Fruit fly (Drosophila melanogaster) whole organism, wandering third instar larva: Measurements from ENCODE around the gene CG3164.

ENCODE experiments used
- Abd-B ChIP-seq: fragments of >200 bp; optimal IDR thresholded peaks from 2 replicates; lab custom pipeline; 2017; ENCODE audit warnings: missing biosample characterization, missing genetic modification characterization
- CG32264 ChIP-seq: fragments of 200-800 bp; sonication (Bioruptor generic); optimal IDR thresholded peaks from 2 replicates; lab custom pipeline; 2016; ENCODE audit warnings: missing biosample characterization, missing genetic modification characterization
- CG9705 ChIP-seq: fragments of 200-800 bp; sonication (Bioruptor generic); optimal IDR thresholded peaks from 2 replicates; lab custom pipeline; 2018; ENCODE audit warnings: missing biosample characterization, mild to moderate bottlenecking, missing genetic modification characterization
- CrebA ChIP-seq: fragments of 200-800 bp; sonication (Bioruptor generic); optimal IDR thresholded peaks from 2 replicates; lab custom pipeline; 2016; ENCODE audit warnings: missing biosample characterization, mild to moderate bottlenecking, missing genetic modification characterization, borderline replicate concordance
- Dfd ChIP-seq: fragments of >200 bp; optimal IDR thresholded peaks from 2 replicates; lab custom pipeline; 2017; ENCODE audit warnings: missing biosample characterization, missing genetic modification characterization
- Dif ChIP-seq: fragments of 200-275, 200-300 bp; sonication (Bioruptor generic); optimal IDR thresholded peaks from 2 replicates; lab custom pipeline; 2018; ENCODE audit warnings: missing biosample characterization, missing genetic modification characterization; ENCODE audit not compliant: partially characterized antibody
- GATAd ChIP-seq: sonication (Bioruptor generic); optimal IDR thresholded peaks from 2 replicates; lab custom pipeline; 2016; ENCODE audit warnings: missing biosample characterization, missing genetic modification characterization
- HLH106 ChIP-seq: fragments of 200-800 bp; optimal IDR thresholded peaks from 3 replicates; lab custom pipeline; 2019; ENCODE audit warnings: missing biosample characterization, mild to moderate bottlenecking, missing genetic modification characterization, moderate library complexity
- Hnf4 ChIP-seq: fragments of 200-800 bp; sonication (Bioruptor generic); optimal IDR thresholded peaks from 2 replicates; lab custom pipeline; 2016; ENCODE audit warnings: missing biosample characterization, mild to moderate bottlenecking, missing genetic modification characterization
- Hr78 ChIP-seq: fragments of >200 bp; optimal IDR thresholded peaks from 2 replicates; lab custom pipeline; 2017; ENCODE audit warnings: missing biosample characterization, missing genetic modification characterization
- Hr83 ChIP-seq: fragments of 200-300 bp; sonication (Bioruptor generic); optimal IDR thresholded peaks from 2 replicates; lab custom pipeline; 2016; ENCODE audit warnings: missing biosample characterization, mild to moderate bottlenecking, missing genetic modification characterization, moderate library complexity; ENCODE audit not compliant: poor library complexity, severe bottlenecking
- Jra ChIP-seq: sonication (Bioruptor generic); optimal IDR thresholded peaks from 2 replicates; lab custom pipeline; 2016; ENCODE audit warnings: missing biosample characterization, missing genetic modification characterization
- Mio ChIP-seq: sonication (Bioruptor generic); optimal IDR thresholded peaks from 2 replicates; lab custom pipeline; 2016; ENCODE audit warnings: missing biosample characterization, missing genetic modification characterization
- Myc ChIP-seq: fragments of >200 bp; optimal IDR thresholded peaks from 2 replicates; lab custom pipeline; 2017
- N ChIP-seq: fragments of >200 bp; optimal IDR thresholded peaks from 2 replicates; lab custom pipeline; 2018; ENCODE audit warnings: missing biosample characterization, missing external identifiers, missing genetic modification characterization
- OdsH ChIP-seq: fragments of 200-800 bp; sonication (Bioruptor generic); optimal IDR thresholded peaks from 2 replicates; lab custom pipeline; 2016; ENCODE audit warnings: missing biosample characterization, mild to moderate bottlenecking, missing genetic modification characterization
- Rel ChIP-seq, 2 experiments: fragments of 200-800 bp; sonication (Bioruptor generic) in 1 of 2; optimal IDR thresholded peaks; 2 replicates in 1 of 2; 3 replicates in 1 of 2; lab custom pipeline; 2016 to 2019; ENCODE audit warnings: mild to moderate bottlenecking in 2 of 2, missing biosample characterization in 2 of 2, missing genetic modification characterization in 2 of 2, moderate library complexity in 1 of 2
- Sp1 ChIP-seq: fragments of 200-800 bp; sonication (Bioruptor generic); optimal IDR thresholded peaks from 3 replicates; lab custom pipeline; 2019; ENCODE audit warnings: missing biosample characterization, mild to moderate bottlenecking, missing genetic modification characterization, moderate library complexity
- Vsx2 ChIP-seq: fragments of 200-300, 225-300 bp; sonication (Bioruptor generic); optimal IDR thresholded peaks from 2 replicates; lab custom pipeline; 2018; ENCODE audit warnings: missing biosample characterization, missing genetic modification characterization; ENCODE audit not compliant: partially characterized antibody
- br ChIP-seq: fragments of 200-800 bp; sonication (Bioruptor generic); optimal IDR thresholded peaks from 2 replicates; lab custom pipeline; 2016; ENCODE audit warnings: missing biosample characterization, missing genetic modification characterization
- brk ChIP-seq: fragments of 200-800 bp; sonication (Bioruptor generic); optimal IDR thresholded peaks from 2 replicates; lab custom pipeline; 2016; ENCODE audit warnings: missing biosample characterization, mild to moderate bottlenecking, missing genetic modification characterization
- dl ChIP-seq, 2 experiments: fragments of 175-275, 200-275 bp in 1 of 2; fragments of 200-275 bp in 1 of 2; sonication (Bioruptor generic); optimal IDR thresholded peaks; lab custom pipeline; 2018; ENCODE audit warnings: mild to moderate bottlenecking in 2 of 2, missing biosample characterization in 2 of 2, missing genetic modification characterization in 2 of 2, moderate library complexity in 2 of 2; ENCODE audit not compliant: partially characterized antibody in 2 of 2, insufficient read depth in 1 of 2
- dmrt93B ChIP-seq: fragments of 200-800 bp; sonication (Bioruptor generic); optimal IDR thresholded peaks from 2 replicates; lab custom pipeline; 2018; ENCODE audit warnings: missing biosample characterization, mild to moderate bottlenecking, missing genetic modification characterization
- dsf ChIP-seq: sonication (Bioruptor generic); optimal IDR thresholded peaks from 2 replicates; lab custom pipeline; 2016; ENCODE audit warnings: missing biosample characterization, missing genetic modification characterization, borderline replicate concordance
- ey ChIP-seq: fragments of 200-800 bp; sonication (Bioruptor generic); optimal IDR thresholded peaks from 2 replicates; lab custom pipeline; 2016; ENCODE audit warnings: missing biosample characterization, missing genetic modification characterization
- foxo ChIP-seq, 2 experiments: fragments of 200-800 bp; sonication (Bioruptor generic); optimal IDR thresholded peaks; 2 replicates in 1 of 2; 3 replicates in 1 of 2; lab custom pipeline; 2016 to 2017; ENCODE audit warnings: missing biosample characterization in 2 of 2, missing genetic modification characterization in 2 of 2
- fru ChIP-seq: fragments of 200-800 bp; sonication (Bioruptor generic); optimal IDR thresholded peaks from 3 replicates; lab custom pipeline; 2016; ENCODE audit warnings: missing biosample characterization, mild to moderate bottlenecking, missing genetic modification characterization
- h ChIP-seq: fragments of 200-800 bp; sonication (Bioruptor generic); optimal IDR thresholded peaks from 3 replicates; lab custom pipeline; 2016; ENCODE audit warnings: missing biosample characterization, mild to moderate bottlenecking, missing genetic modification characterization
- jim ChIP-seq: fragments of 175-275, 200-325 bp; sonication (Bioruptor generic); optimal IDR thresholded peaks from 2 replicates; lab custom pipeline; 2016; ENCODE audit warnings: missing biosample characterization, mild to moderate bottlenecking, missing genetic modification characterization
- lola ChIP-seq: fragments of >200 bp; optimal IDR thresholded peaks from 2 replicates; lab custom pipeline; 2017; ENCODE audit warnings: missing biosample characterization, missing genetic modification characterization
- pan ChIP-seq: fragments of >200 bp; optimal IDR thresholded peaks from 2 replicates; lab custom pipeline; 2017
- psq ChIP-seq: fragments of 200-800 bp; sonication (Bioruptor generic); optimal IDR thresholded peaks from 3 replicates; lab custom pipeline; 2017; ENCODE audit warnings: missing biosample characterization, mild to moderate bottlenecking, missing genetic modification characterization, moderate library complexity
- rgr ChIP-seq: fragments of 200-800 bp; sonication (Bioruptor generic); optimal IDR thresholded peaks from 3 replicates; lab custom pipeline; 2016; ENCODE audit warnings: missing biosample characterization, mild to moderate bottlenecking, missing genetic modification characterization
- sage ChIP-seq: fragments of 200-800 bp; sonication (Bioruptor generic); optimal IDR thresholded peaks from 2 replicates; lab custom pipeline; 2016; ENCODE audit warnings: missing biosample characterization, mild to moderate bottlenecking, missing genetic modification characterization
- sv ChIP-seq: fragments of 200-800 bp; sonication (Bioruptor generic); optimal IDR thresholded peaks from 3 replicates; lab custom pipeline; 2016; ENCODE audit warnings: missing biosample characterization, missing genetic modification characterization
- tai ChIP-seq: sonication (Bioruptor generic); optimal IDR thresholded peaks from 2 replicates; lab custom pipeline; 2016; ENCODE audit warnings: missing biosample characterization, missing genetic modification characterization
- usp ChIP-seq: fragments of >200 bp; optimal IDR thresholded peaks from 2 replicates; lab custom pipeline; 2017; ENCODE audit warnings: missing biosample characterization, missing genetic modification characterization
- woc ChIP-seq: sonication (Bioruptor generic); optimal IDR thresholded peaks from 2 replicates; lab custom pipeline; 2016; ENCODE audit warnings: missing biosample characterization, mild to moderate bottlenecking, missing genetic modification characterization

The CG3164 gene

dm6 chr2L:160581-161452, 30.2 kb upstream of the CG3164 start:
- TF ChIP-seq Hnf4 (GFP tag; lab: Kevin White, UChicago): peak; percentile 72
- peak; percentile 77 for TF ChIP-seq Hr83 (GFP tag; lab: Kevin White, UChicago)
- TF ChIP-seq OdsH (GFP tag; lab: Kevin White, UChicago): peak; percentile 48
- TF ChIP-seq rgr (GFP tag; lab: Kevin White, UChicago): peak; percentile 50
- TF ChIP-seq Myc (lab: Kevin White, UChicago): no peak
- TF ChIP-seq dsf (GFP tag; lab: Kevin White, UChicago): peak; percentile 45
- peak; percentile 9 to 91 for TF ChIP-seq foxo (GFP tag; optimal IDR thresholded peaks at IDR 0.05; lab: Kevin White, UChicago)
- no peak for TF ChIP-seq Dfd (GFP tag; lab: Kevin White, UChicago)
- TF ChIP-seq Vsx2: peak; percentile 74
- TF ChIP-seq CG32264 (GFP tag; lab: Kevin White, UChicago): peak; percentile 48
- TF ChIP-seq dl (GFP tag; optimal IDR thresholded peaks at IDR 0.05; lab: Kevin White, UChicago; ENCODE audit: insufficient read depth in 1 of 2, partially characterized antibody in 2 of 2): peak; percentile 5 to 39
- TF ChIP-seq Jra (GFP tag; lab: Kevin White, UChicago): peak; percentile 74
- no peak for TF ChIP-seq lola (GFP tag; lab: Kevin White, UChicago)
- no peak for TF ChIP-seq pan (lab: Kevin White, UChicago)
- TF ChIP-seq Mio (GFP tag; lab: Kevin White, UChicago): peak; percentile 14
- peak; percentile 94 for TF ChIP-seq brk
- peak; percentile 54 for TF ChIP-seq tai (GFP tag; lab: Kevin White, UChicago)
- no peak for TF ChIP-seq usp (GFP tag; lab: Kevin White, UChicago)
- TF ChIP-seq h: peak; percentile 82
- peak; percentile 98 for TF ChIP-seq Rel (GFP tag; optimal IDR thresholded peaks at IDR 0.05; lab: Kevin White, UChicago)
- peak; percentile 57 for TF ChIP-seq Rel (tag; optimal IDR thresholded peaks at IDR 0.05; lab: Kevin White, UChicago)
- TF ChIP-seq Hr78: no peak
- TF ChIP-seq HLH106 (tag; lab: Kevin White, UChicago): peak; percentile 8
- peak; percentile 89 for TF ChIP-seq jim (GFP tag; lab: Kevin White, UChicago)
- TF ChIP-seq CG9705 (GFP tag; lab: Kevin White, UChicago): peak; percentile 33
- TF ChIP-seq GATAd (GFP tag; lab: Kevin White, UChicago): no peak
- peak; percentile 75 for TF ChIP-seq fru (GFP tag; lab: Kevin White, UChicago)
- TF ChIP-seq Abd-B (GFP tag; lab: Kevin White, UChicago): no peak
- peak; percentile 65 for TF ChIP-seq psq (GFP tag; lab: Kevin White, UChicago)
- TF ChIP-seq dmrt93B: no peak
- TF ChIP-seq Dif (GFP tag; lab: Kevin White, UChicago): peak; percentile 55
- peak; percentile 57 for TF ChIP-seq sv
- TF ChIP-seq woc (GFP tag; lab: Kevin White, UChicago): peak; percentile 40
- TF ChIP-seq Sp1: peak; percentile 79
- peak; percentile 81 for TF ChIP-seq br
- peak; percentile 90 for TF ChIP-seq sage (GFP tag; lab: Kevin White, UChicago)
- no peak for TF ChIP-seq N
- TF ChIP-seq ey: no peak
- TF ChIP-seq CrebA (GFP tag; lab: Kevin White, UChicago): peak; percentile 97

DNA sequence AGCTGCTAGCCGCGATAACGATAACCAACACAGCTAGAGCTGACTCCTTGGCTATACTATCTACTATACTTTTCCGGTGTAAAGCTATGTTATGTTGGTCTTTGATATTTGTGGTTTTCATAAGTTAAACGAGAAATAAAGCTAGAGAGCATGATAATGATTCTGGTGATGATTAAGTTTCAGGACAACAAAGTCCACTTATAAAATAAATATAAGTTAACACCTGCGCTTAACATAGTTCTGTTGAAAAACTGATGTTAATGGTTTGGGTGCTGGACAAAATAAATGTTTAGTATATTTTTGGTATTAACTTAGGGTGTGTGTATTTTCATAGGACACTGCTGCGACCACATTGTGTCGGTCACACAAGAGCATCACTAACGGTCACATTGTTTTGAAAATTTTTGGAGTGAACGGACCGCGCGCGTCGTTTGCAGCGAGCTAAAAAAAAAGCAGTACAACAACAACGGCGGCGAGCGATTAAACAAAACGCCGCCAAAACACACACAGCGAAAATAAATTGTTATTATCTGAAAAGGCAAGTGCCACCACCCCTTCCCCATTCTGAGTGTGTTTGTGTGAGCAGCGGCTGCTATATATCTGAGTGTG, 28.2 kb upstream of the CG3164 start, which contains the start of the genes CG33635 and spen:
Gene CG33635 (minus strand): TSS at position 16 of the 609 bp plus-strand sequence.
Gene spen (plus strand): TSS at position 384 of the 609 bp plus-strand sequence.
- TF ChIP-seq Dfd (GFP tag; lab: Kevin White, UChicago) (no peak), Vsx2 (peak; percentile 7), Mio (GFP tag; lab: Kevin White, UChicago) (no peak), Hnf4 (GFP tag; lab: Kevin White, UChicago) (peak; percentile 53), lola (GFP tag; lab: Kevin White, UChicago) (no peak), OdsH (GFP tag; lab: Kevin White, UChicago) (peak; percentile 50), CrebA (GFP tag; lab: Kevin White, UChicago) (no peak), pan (lab: Kevin White, UChicago) (no peak), N (no peak), Sp1 (peak; percentile 72), Hr83 (GFP tag; lab: Kevin White, UChicago) (peak; percentile 70), GATAd (GFP tag; lab: Kevin White, UChicago) (no peak), CG9705 (GFP tag; lab: Kevin White, UChicago) (no peak), Dif (GFP tag; lab: Kevin White, UChicago) (peak; percentile 22), br (peak; percentile 34), dsf (GFP tag; lab: Kevin White, UChicago) (no peak), Abd-B (GFP tag; lab: Kevin White, UChicago) (no peak), Rel (GFP tag; optimal IDR thresholded peaks at IDR 0.05; lab: Kevin White, UChicago) (no peak), Rel (tag; optimal IDR thresholded peaks at IDR 0.05; lab: Kevin White, UChicago) (peak; percentile 63), dl (GFP tag; optimal IDR thresholded peaks at IDR 0.05; lab: Kevin White, UChicago; ENCODE audit: insufficient read depth in 1 of 2, partially characterized antibody in 2 of 2) (peak in 1 of 2 experiments; percentile 49), Jra (GFP tag; lab: Kevin White, UChicago) (no peak), usp (GFP tag; lab: Kevin White, UChicago) (no peak), Myc (lab: Kevin White, UChicago) (peak; percentile 88), brk (peak; percentile 49), CG32264 (GFP tag; lab: Kevin White, UChicago) (no peak), woc (GFP tag; lab: Kevin White, UChicago) (peak; percentile 83), rgr (GFP tag; lab: Kevin White, UChicago) (peak; percentile 71), HLH106 (tag; lab: Kevin White, UChicago) (peak; percentile 39), sv (no peak), fru (GFP tag; lab: Kevin White, UChicago) (peak; percentile 22), h (peak; percentile 72), dmrt93B (no peak), tai (GFP tag; lab: Kevin White, UChicago) (no peak), psq (GFP tag; lab: Kevin White, UChicago) (peak; percentile 55), ey (no peak), foxo (GFP tag; optimal IDR thresholded peaks at IDR 0.05; lab: Kevin White, UChicago) (peak in 1 of 2 experiments; percentile 57)
